Worm (Caenorhabditis elegans) whole organism, late embryonic: ENCODE measurements around the gene pho-13.
A peak's percentile ranks its signal among the peaks of the same experiment; 100 is the strongest.

ENCODE experiments used
- C38D4.7 ChIP-seq: fragments of 200-800 bp; sonication (Bioruptor generic); optimal IDR thresholded peaks from 2 replicates; lab custom pipeline; 2018; ENCODE audit warnings: mild to moderate bottlenecking, missing genetic modification characterization, moderate library complexity, missing compliant biosample characterization
- K09A11.1 ChIP-seq: sonication (generic microtip); optimal IDR thresholded peaks from 2 replicates; lab custom pipeline; 2017; ENCODE audit warnings: antibody characterized with exemption, mild to moderate bottlenecking, missing genetic modification characterization, missing compliant biosample characterization; ENCODE audit not compliant: insufficient read depth
- Y22D7AL.16 ChIP-seq: sonication (generic microtip); optimal IDR thresholded peaks from 2 replicates; lab custom pipeline; 2016; ENCODE audit warnings: missing genetic modification characterization, missing compliant biosample characterization
- ahr-1 ChIP-seq: sonication (generic microtip); optimal IDR thresholded peaks from 2 replicates; lab custom pipeline; 2016; ENCODE audit warnings: missing genetic modification characterization, missing compliant biosample characterization
- ama-1 ChIP-seq: fragments of 150-350 bp; optimal IDR thresholded peaks from 2 replicates; lab custom pipeline; 2014
- ceh-14 ChIP-seq: sonication (generic microtip); optimal IDR thresholded peaks from 2 replicates; lab custom pipeline; 2016; ENCODE audit warnings: missing genotype, missing genetic modification characterization, missing compliant biosample characterization
- ceh-18 ChIP-seq: sonication (generic microtip); optimal IDR thresholded peaks from 2 replicates; lab custom pipeline; 2016; ENCODE audit warnings: missing genetic modification characterization, missing compliant biosample characterization
- ceh-2 ChIP-seq: sonication (generic microtip); optimal IDR thresholded peaks from 2 replicates; lab custom pipeline; 2016; ENCODE audit warnings: missing genotype, missing genetic modification characterization, missing compliant biosample characterization
- ceh-22 ChIP-seq: sonication (generic microtip); optimal IDR thresholded peaks from 2 replicates; lab custom pipeline; 2017; ENCODE audit warnings: missing biosample characterization, missing genetic modification characterization
- ceh-24 ChIP-seq: sonication (generic microtip); optimal IDR thresholded peaks from 2 replicates; lab custom pipeline; 2016; ENCODE audit warnings: mild to moderate bottlenecking, missing genetic modification characterization, missing compliant biosample characterization
- ceh-34 ChIP-seq: sonication (generic microtip); optimal IDR thresholded peaks from 2 replicates; lab custom pipeline; 2016; ENCODE audit warnings: mild to moderate bottlenecking, missing genetic modification characterization, missing compliant biosample characterization
- ceh-6 ChIP-seq: fragments of 200-800 bp; sonication (Bioruptor generic); optimal IDR thresholded peaks from 2 replicates; lab custom pipeline; 2018; ENCODE audit warnings: mild to moderate bottlenecking, missing genetic modification characterization, missing compliant biosample characterization
- ceh-9 ChIP-seq: sonication (generic microtip); optimal IDR thresholded peaks from 2 replicates; lab custom pipeline; 2016; ENCODE audit warnings: mild to moderate bottlenecking, missing genetic modification characterization, inconsistent platforms, missing compliant biosample characterization
- elt-2 ChIP-seq: sonication (generic microtip); optimal IDR thresholded peaks from 2 replicates; lab custom pipeline; 2016; ENCODE audit warnings: missing genetic modification reagents, missing genetic modification characterization, missing compliant biosample characterization
- hlh-30 ChIP-seq: sonication (generic microtip); optimal IDR thresholded peaks from 2 replicates; lab custom pipeline; 2017; ENCODE audit warnings: antibody characterized with exemption, missing genetic modification characterization, missing compliant biosample characterization; ENCODE audit not compliant: insufficient read depth
- lim-6 ChIP-seq: sonication (generic microtip); optimal IDR thresholded peaks from 2 replicates; lab custom pipeline; 2016; ENCODE audit warnings: missing genetic modification characterization, missing compliant biosample characterization
- lin-11 ChIP-seq: fragments of 200-800 bp; sonication (Bioruptor generic); optimal IDR thresholded peaks from 2 replicates; lab custom pipeline; 2018; ENCODE audit warnings: mild to moderate bottlenecking, missing genetic modification characterization, missing compliant biosample characterization
- madf-2 ChIP-seq: sonication (generic microtip); optimal IDR thresholded peaks from 2 replicates; lab custom pipeline; 2017; ENCODE audit warnings: missing genetic modification characterization, missing compliant biosample characterization
- nfya-1 ChIP-seq: sonication (generic microtip); optimal IDR thresholded peaks from 2 replicates; lab custom pipeline; 2017; ENCODE audit warnings: missing genetic modification characterization, mild to moderate bottlenecking, missing compliant biosample characterization, antibody characterized with exemption, moderate library complexity
- nhr-232 ChIP-seq: sonication (generic microtip); optimal IDR thresholded peaks from 2 replicates; lab custom pipeline; 2016; ENCODE audit warnings: missing genetic modification characterization, missing compliant biosample characterization
- pat-9 ChIP-seq: fragments of 200-800 bp; sonication (Bioruptor generic); optimal IDR thresholded peaks from 2 replicates; lab custom pipeline; 2018; ENCODE audit warnings: mild to moderate bottlenecking, missing genetic modification characterization, moderate library complexity, missing compliant biosample characterization
- pha-2 ChIP-seq: sonication (generic microtip); optimal IDR thresholded peaks from 2 replicates; lab custom pipeline; 2017; ENCODE audit warnings: mild to moderate bottlenecking, missing genetic modification characterization, missing compliant biosample characterization
- pha-4 ChIP-seq: fragments of 150-350 bp; optimal IDR thresholded peaks from 2 replicates; lab custom pipeline; 2018; ENCODE audit warnings: missing biosample characterization, missing genetic modification reagents, missing genetic modification characterization
- pros-1 ChIP-seq: fragments of 150-350 bp; optimal IDR thresholded peaks from 2 replicates; lab custom pipeline; 2014; ENCODE audit warnings: missing biosample characterization, missing genetic modification reagents, missing genetic modification characterization
- ref-2 ChIP-seq: sonication (generic microtip); optimal IDR thresholded peaks from 2 replicates; lab custom pipeline; 2016; ENCODE audit warnings: missing genetic modification characterization, missing compliant biosample characterization
- rnt-1 ChIP-seq: sonication (generic microtip); optimal IDR thresholded peaks from 2 replicates; lab custom pipeline; 2016; ENCODE audit warnings: missing genetic modification characterization, missing compliant biosample characterization
- sdc-2 ChIP-seq: sonication (generic microtip); optimal IDR thresholded peaks from 2 replicates; lab custom pipeline; 2016; ENCODE audit warnings: missing genotype, missing genetic modification characterization, missing compliant biosample characterization
- sox-2 ChIP-seq: fragments of 200-800 bp; sonication (Bioruptor generic); IDR thresholded peaks from 2 replicates; pipeline ENCODE4 v1.3.6; 2022; ENCODE audit warnings: missing genetic modification reagents, missing genetic modification characterization, missing compliant biosample characterization
- tbx-7 ChIP-seq: sonication (generic microtip); optimal IDR thresholded peaks from 2 replicates; lab custom pipeline; 2016; ENCODE audit warnings: missing genotype, missing genetic modification characterization, missing compliant biosample characterization
- ttx-3 ChIP-seq: sonication (generic microtip); optimal IDR thresholded peaks from 2 replicates; lab custom pipeline; 2016; ENCODE audit warnings: missing genetic modification reagents, missing genetic modification characterization, missing compliant biosample characterization
- unc-3 ChIP-seq, 2 experiments: fragments of 200-800 bp in 1 of 2; sonication (Bioruptor generic) in 1 of 2; sonication (generic microtip) in 1 of 2; conservative IDR thresholded peaks in 1 of 2; optimal IDR thresholded peaks in 1 of 2; 2 replicates each; pipeline versions ENCODE4 v1.3.6 to Lab custom; 2016 to 2022; ENCODE audit warnings: missing compliant biosample characterization in 2 of 2, missing genetic modification characterization in 2 of 2, missing genetic modification reagents in 1 of 2
- unc-42 ChIP-seq: sonication (generic microtip); optimal IDR thresholded peaks from 2 replicates; lab custom pipeline; 2016; ENCODE audit warnings: missing genotype, missing genetic modification characterization, missing compliant biosample characterization
- unc-55 ChIP-seq: sonication (generic microtip); optimal IDR thresholded peaks from 2 replicates; lab custom pipeline; 2017; ENCODE audit warnings: missing biosample characterization, missing genetic modification reagents, missing genetic modification characterization
- unc-86 ChIP-seq: sonication (generic microtip); optimal IDR thresholded peaks from 2 replicates; lab custom pipeline; 2016; ENCODE audit warnings: missing genetic modification characterization, missing compliant biosample characterization
- zip-5 ChIP-seq: sonication (generic microtip); optimal IDR thresholded peaks from 2 replicates; lab custom pipeline; 2016; ENCODE audit warnings: missing genetic modification characterization, missing compliant biosample characterization

pho-13 gene

DNA sequence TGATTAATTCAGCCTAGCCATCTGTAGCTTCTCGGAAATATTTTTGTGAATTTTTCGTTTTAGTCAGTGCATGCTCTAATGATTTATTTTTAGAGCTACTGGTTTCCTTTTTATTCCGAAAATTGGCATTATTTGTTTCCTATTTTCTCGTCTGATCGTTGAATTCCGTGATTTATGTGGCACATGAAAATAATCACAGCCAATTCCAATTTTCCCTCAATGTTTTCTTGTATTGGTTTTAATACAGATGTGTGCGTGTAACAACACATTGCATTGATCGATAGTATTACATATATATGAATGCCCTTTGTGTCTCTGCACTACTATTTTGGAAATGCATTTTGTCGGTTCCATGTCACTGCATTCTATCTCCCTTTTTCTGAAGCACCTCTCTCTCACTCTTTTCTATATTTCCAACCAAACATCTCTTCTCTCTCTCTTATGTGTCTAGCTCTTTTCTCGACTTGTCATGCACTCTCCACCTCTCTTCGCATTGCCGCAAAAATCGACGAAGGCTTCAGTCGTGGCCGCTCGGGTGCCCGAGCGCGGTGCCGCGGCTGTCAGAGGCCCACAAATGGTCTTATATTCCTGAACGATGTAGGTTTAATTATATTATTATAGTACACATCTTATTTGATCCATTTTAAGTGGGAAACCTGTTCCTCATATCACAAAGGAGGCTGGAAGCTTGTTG lies 22.4 kb downstream of the pho-13 start:
- TF ChIP-seq ref-2 (tag; lab: Kevin White, UChicago) (peak; percentile 33), madf-2 (tag; lab: Kevin White, UChicago) (no peak), nfya-1 (tag; lab: Kevin White, UChicago) (peak; percentile 31), ceh-18 (tag; lab: Kevin White, UChicago) (peak; percentile 65), unc-42 (peak; percentile 7), ceh-9 (tag; lab: Kevin White, UChicago) (no peak)
- TF ChIP-seq, all 69 proteins: peak for 4

ce11 chrII:8783451-8783967 lies 23.3 kb downstream of the pho-13 start, which contains the start of gene sgn-1:
Gene sgn-1 (minus strand): TSS chrII:8783670.
- TF ChIP-seq ceh-24 (tag; lab: Kevin White, UChicago) (no peak), hlh-30 (tag; lab: Kevin White, UChicago) (no peak), elt-2 (no peak), pros-1 (tag; lab: Kevin White, UChicago) (no peak), rnt-1 (peak; percentile 37), sdc-2 (tag; lab: Kevin White, UChicago) (no peak), pat-9 (tag; lab: Kevin White, UChicago) (no peak), ceh-18 (tag; lab: Kevin White, UChicago) (peak; percentile 51), pha-2 (tag; lab: Kevin White, UChicago) (no peak), lim-6 (tag; lab: Kevin White, UChicago) (no peak), pha-4 (tag; lab: Kevin White, UChicago) (no peak), unc-42 (no peak), tbx-7 (tag; lab: Kevin White, UChicago) (no peak), ceh-14 (tag; lab: Kevin White, UChicago) (no peak), K09A11.1 (tag; lab: Kevin White, UChicago) (no peak), ceh-2 (no peak), ttx-3 (tag; lab: Kevin White, UChicago) (no peak), unc-3 (GFP tag; conservative IDR thresholded peaks at IDR 0.05; lab: Robert Waterston, UW) (no peak), unc-3 (tag; optimal IDR thresholded peaks at IDR 0.05; lab: Kevin White, UChicago) (no peak), zip-5 (tag; lab: Kevin White, UChicago) (no peak), Y22D7AL.16 (tag; lab: Kevin White, UChicago) (no peak), ceh-22 (tag; lab: Kevin White, UChicago) (no peak), ceh-34 (no peak), unc-55 (GFP tag; lab: Kevin White, UChicago) (peak; percentile 93), lin-11 (tag; lab: Kevin White, UChicago) (no peak), sox-2 (GFP tag; lab: Robert Waterston, UW) (no peak), unc-86 (tag; lab: Kevin White, UChicago) (no peak)
- TF ChIP-seq, all 69 proteins: peak for 3

- TF ChIP-seq pha-2 (tag; lab: Kevin White, UChicago) = no peak
- TF ChIP-seq ahr-1 = no peak
- TF ChIP-seq pat-9 (tag; lab: Kevin White, UChicago) = no peak
- TF ChIP-seq nhr-232 = no peak
- TF ChIP-seq zip-5 (tag; lab: Kevin White, UChicago) = no peak
- TF ChIP-seq ttx-3 (tag; lab: Kevin White, UChicago) = no peak
- no peak for TF ChIP-seq Y22D7AL.16 (tag; lab: Kevin White, UChicago)
- TF ChIP-seq ceh-6 = no peak
- no peak for TF ChIP-seq C38D4.7 (GFP tag; lab: Kevin White, UChicago)
- no peak for TF ChIP-seq ama-1
- TF ChIP-seq pros-1 (tag; lab: Kevin White, UChicago) = no peak
- TF ChIP-seq, all 69 proteins: peak for 0
Measured at ce11 chrII:8776504-8776903, 30.3 kb downstream of the pho-13 start.
